Fruit fly (Drosophila melanogaster): ENCODE data around the gene whe.
A peak's percentile ranks its signal among the peaks of the same experiment; 100 is the strongest.

whe gene

dm6 chrX:21362878-21363277 lies 39.7 kb downstream of the whe start, which contains the start of the genes bbx and waw (continued):
- peak; percentile 64; the same call in 1 of the 3 replicates for TF ChIP-seq CG11456 (GFP tag; IDR thresholded peaks at IDR 0.05)
- TF ChIP-seq E2f2 (GFP tag; IDR thresholded peaks at IDR 0.05): peak; percentile 64
- no peak for TF ChIP-seq croc (GFP tag; conservative IDR thresholded peaks at IDR 0.05)
- TF ChIP-seq disco-r (GFP tag; optimal IDR thresholded peaks at IDR 0.05): no peak
- TF ChIP-seq CG2889 (GFP tag; IDR thresholded peaks at IDR 0.05): no peak
- TF ChIP-seq B-H2 (GFP tag; optimal IDR thresholded peaks at IDR 0.05): peak; percentile 24
- TF ChIP-seq CG12299 (tag; optimal IDR thresholded peaks at IDR 0.05): no peak
- TF ChIP-seq Trl (optimal IDR thresholded peaks at IDR 0.05): no peak
- peak; percentile 25 for TF ChIP-seq Trl (GFP tag; optimal IDR thresholded peaks at IDR 0.05)
- TF ChIP-seq dysf (GFP tag; IDR thresholded peaks at IDR 0.05): no peak
- no peak for TF ChIP-seq CG7372 (GFP tag; IDR thresholded peaks at IDR 0.05)
- TF ChIP-seq CG17361 (GFP tag; IDR thresholded peaks at IDR 0.05): peak; percentile 20; the same call in 1 of the 3 replicates
- TF ChIP-seq stc (GFP tag; IDR thresholded peaks at IDR 0.05): no peak
- no peak for TF ChIP-seq Nf-YB (GFP tag; optimal IDR thresholded peaks at IDR 0.05)
- peak; percentile 30 for TF ChIP-seq her (GFP tag; optimal IDR thresholded peaks at IDR 0.05)
- TF ChIP-seq Dip2 (GFP tag; IDR thresholded peaks at IDR 0.05): no peak
- TF ChIP-seq CG4424 (GFP tag; optimal IDR thresholded peaks at IDR 0.05): peak; percentile 8
- TF ChIP-seq CTCF (GFP tag; optimal IDR thresholded peaks at IDR 0.05): peak; percentile 94
- peak; percentile 6 for TF ChIP-seq CG18764 (GFP tag; optimal IDR thresholded peaks at IDR 0.05)
- no peak for TF ChIP-seq pb (GFP tag; optimal IDR thresholded peaks at IDR 0.05)
- no peak for TF ChIP-seq z (GFP tag; IDR thresholded peaks at IDR 0.05)
- TF ChIP-seq CG11504 (tag; optimal IDR thresholded peaks at IDR 0.05): no peak
- no peak for TF ChIP-seq CG16863 (GFP tag; optimal IDR thresholded peaks at IDR 0.05)
- no peak for TF ChIP-seq en (GFP tag; optimal IDR thresholded peaks at IDR 0.05)
- no peak for TF ChIP-seq NK7.1 (GFP tag; optimal IDR thresholded peaks at IDR 0.05)
- peak; percentile 47 for TF ChIP-seq Myb (GFP tag; optimal IDR thresholded peaks at IDR 0.05)
- no peak for TF ChIP-seq CG5245 (GFP tag; optimal IDR thresholded peaks at IDR 0.05)
- TF ChIP-seq H2.0 (GFP tag; IDR thresholded peaks at IDR 0.05): 0 out of 2 replicates have a peak, but pooled peaks have one; percentile 10
- TF ChIP-seq CG3838 (GFP tag; optimal IDR thresholded peaks at IDR 0.05): no peak
- TF ChIP-seq Mes4 (GFP tag; optimal IDR thresholded peaks at IDR 0.05): peak; percentile 4
- no peak for TF ChIP-seq CG18599 (GFP tag; optimal IDR thresholded peaks at IDR 0.05)
- peak; percentile 54 for TF ChIP-seq Dp (GFP tag; optimal IDR thresholded peaks at IDR 0.05)
- TF ChIP-seq gce (GFP tag; IDR thresholded peaks at IDR 0.05): no peak
- TF ChIP-seq CG13894 (tag; optimal IDR thresholded peaks at IDR 0.05): no peak
- no peak for TF ChIP-seq CG10366 (GFP tag; IDR thresholded peaks at IDR 0.05)
- TF ChIP-seq CG17186 (GFP tag; optimal IDR thresholded peaks at IDR 0.05): no peak
- TF ChIP-seq CG7987 (GFP tag; optimal IDR thresholded peaks at IDR 0.05): peak; percentile 67
- TF ChIP-seq phol (tag; optimal IDR thresholded peaks at IDR 0.05): peak; percentile 46
- no peak for TF ChIP-seq wdn (GFP tag; IDR thresholded peaks at IDR 0.05)
- no peak for TF ChIP-seq gsb-n (tag; optimal IDR thresholded peaks at IDR 0.05)
- TF ChIP-seq CG10267 (tag; optimal IDR thresholded peaks at IDR 0.05): peak; percentile 34
- peak; percentile 64 for TF ChIP-seq ftz-f1 (GFP tag; optimal IDR thresholded peaks at IDR 0.05)
- TF ChIP-seq CG18619 (GFP tag; optimal IDR thresholded peaks at IDR 0.05): peak; percentile 6
- TF ChIP-seq Camta (GFP tag; optimal IDR thresholded peaks at IDR 0.05): peak; percentile 3
- peak; percentile 45 for TF ChIP-seq CG33557 (GFP tag; optimal IDR thresholded peaks at IDR 0.05)
- TF ChIP-seq CG11560 (tag; IDR thresholded peaks at IDR 0.05): no peak
- no peak for TF ChIP-seq Sry-β (GFP tag; optimal IDR thresholded peaks at IDR 0.05)
- TF ChIP-seq twi (tag; optimal IDR thresholded peaks at IDR 0.05): peak; percentile 44
- no peak for TF ChIP-seq D19A (tag; optimal IDR thresholded peaks at IDR 0.05)
- TF ChIP-seq cg (GFP tag; optimal IDR thresholded peaks at IDR 0.05): no peak
- TF ChIP-seq CoRest (tag; optimal IDR thresholded peaks at IDR 0.05): no peak
- no peak for TF ChIP-seq sr (GFP tag; IDR thresholded peaks at IDR 0.05)
- TF ChIP-seq Xbp1 (GFP tag; optimal IDR thresholded peaks at IDR 0.05): peak; percentile 8

Measured in whole organism, embryonic.